Fruit fly (Drosophila melanogaster): ENCODE data around the gene Ccm3.

DNA sequence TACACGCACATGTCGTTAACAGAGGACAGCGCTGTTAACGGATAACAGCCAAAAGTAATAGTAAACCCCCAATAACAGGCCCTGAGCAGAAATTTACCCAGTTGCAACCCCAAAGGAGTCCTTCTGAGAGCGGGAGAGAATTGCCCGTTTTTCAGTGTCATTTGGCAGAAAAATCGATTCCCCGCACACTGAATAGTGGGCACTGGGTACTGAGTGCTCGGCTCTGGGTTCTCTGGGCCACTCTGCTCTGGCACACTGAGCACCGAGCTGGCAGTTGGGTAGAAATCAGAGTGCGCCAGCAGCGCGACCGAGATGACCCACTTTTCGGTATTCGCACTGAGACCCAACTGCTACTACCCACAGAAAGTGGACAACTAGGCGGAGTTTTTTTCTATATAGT, 2.6 kb downstream of the Ccm3 start, which contains the start of gene Rbp:
- TF ChIP-seq prd (optimal IDR thresholded peaks at IDR 0.05) (no peak), prd (GFP tag; IDR thresholded peaks at IDR 0.05) (no peak), CG4730 (GFP tag; IDR thresholded peaks at IDR 0.05) (no peak), CG1602 (GFP tag; optimal IDR thresholded peaks at IDR 0.05) (no peak)
